Fruit fly (Drosophila melanogaster) whole organism, adult: Measurements from ENCODE around the gene Ir68a.
A peak's percentile ranks its signal among the peaks of the same experiment; 100 is the strongest.

ENCODE experiments used
- CG11617 ChIP-seq: fragments of 200-800 bp; sonication (Bioruptor generic); optimal IDR thresholded peaks from 2 replicates; lab custom pipeline; 2017; ENCODE audit warnings: mild to moderate bottlenecking, missing biosample characterization, missing genetic modification reagents, missing genetic modification characterization
- CG12768 ChIP-seq: fragments of 200-800 bp; sonication (Bioruptor generic); optimal IDR thresholded peaks from 2 replicates; lab custom pipeline; 2017; ENCODE audit warnings: missing biosample characterization, missing genetic modification characterization, mild to moderate bottlenecking, moderate library complexity, missing genetic modification reagents
- CG14711 ChIP-seq: fragments of 200-800 bp; sonication (Bioruptor generic); optimal IDR thresholded peaks from 2 replicates; lab custom pipeline; 2018; ENCODE audit warnings: missing biosample characterization, mild to moderate bottlenecking, missing genetic modification characterization, moderate library complexity
- CG1620 ChIP-seq: fragments of 200-800 bp; sonication (Bioruptor generic); optimal IDR thresholded peaks from 2 replicates; lab custom pipeline; 2016; ENCODE audit warnings: missing biosample characterization, missing genetic modification characterization
- CG33017 ChIP-seq: fragments of 200-800 bp; sonication (Bioruptor generic); optimal IDR thresholded peaks from 2 replicates; lab custom pipeline; 2018; ENCODE audit warnings: missing biosample characterization, mild to moderate bottlenecking, missing genetic modification characterization, moderate library complexity
- CG7045 ChIP-seq: fragments of 200-800 bp; sonication (Bioruptor generic); optimal IDR thresholded peaks from 2 replicates; lab custom pipeline; 2017; ENCODE audit warnings: missing biosample characterization, mild to moderate bottlenecking, missing genetic modification characterization
- CG7101 ChIP-seq: fragments of 200-800 bp; sonication (Bioruptor generic); optimal IDR thresholded peaks from 2 replicates; lab custom pipeline; 2018; ENCODE audit warnings: missing biosample characterization, mild to moderate bottlenecking, missing genetic modification characterization, moderate library complexity
- Clk ChIP-seq: fragments of 200-800 bp; sonication (Bioruptor generic); optimal IDR thresholded peaks from 2 replicates; lab custom pipeline; 2017; ENCODE audit warnings: missing biosample characterization, missing genetic modification characterization
- Crg-1 ChIP-seq: fragments of 200-800 bp; sonication (Bioruptor generic); optimal IDR thresholded peaks from 2 replicates; lab custom pipeline; 2016; ENCODE audit warnings: missing biosample characterization, missing genetic modification characterization
- Hr96 ChIP-seq: fragments of 200-800 bp; sonication (Bioruptor generic); optimal IDR thresholded peaks from 2 replicates; lab custom pipeline; 2016; ENCODE audit warnings: missing biosample characterization, missing genetic modification characterization
- Mnt ChIP-seq: fragments of 200-800 bp; sonication (Bioruptor generic); optimal IDR thresholded peaks from 2 replicates; lab custom pipeline; 2016; ENCODE audit warnings: missing biosample characterization, mild to moderate bottlenecking, missing genetic modification characterization
- bab1 ChIP-seq: fragments of 200-800 bp; sonication (Bioruptor generic); optimal IDR thresholded peaks from 3 replicates; lab custom pipeline; 2019; ENCODE audit warnings: missing biosample characterization, mild to moderate bottlenecking, missing genetic modification characterization, moderate library complexity
- cic ChIP-seq: fragments of 200-800 bp; sonication (Bioruptor generic); optimal IDR thresholded peaks from 2 replicates; lab custom pipeline; 2017; ENCODE audit warnings: missing biosample characterization, mild to moderate bottlenecking, missing genetic modification characterization, moderate library complexity
- cnc ChIP-seq, 2 experiments: fragments of >200 bp; optimal IDR thresholded peaks; 2 replicates each; lab custom pipeline; 2017
- kay ChIP-seq: fragments of 200-800 bp; sonication (Bioruptor generic); peaks from one replicate; lab custom pipeline; 2016; ENCODE audit warnings: missing biosample characterization, missing genetic modification characterization, borderline replicate concordance
- ovo ChIP-seq: fragments of 200-800 bp; sonication (Bioruptor generic); optimal IDR thresholded peaks from 2 replicates; lab custom pipeline; 2016; ENCODE audit warnings: missing biosample characterization, missing genetic modification characterization
- pad ChIP-seq: fragments of 200-800 bp; sonication (Bioruptor generic); optimal IDR thresholded peaks from 3 replicates; lab custom pipeline; 2017; ENCODE audit warnings: missing biosample characterization, missing genetic modification characterization, mild to moderate bottlenecking, moderate library complexity, missing genetic modification reagents
- tj ChIP-seq: fragments of 200-800 bp; sonication (Bioruptor generic); optimal IDR thresholded peaks from 3 replicates; lab custom pipeline; 2017; ENCODE audit warnings: missing biosample characterization, mild to moderate bottlenecking, missing genetic modification characterization, moderate library complexity
- toe ChIP-seq: fragments of 200-800 bp; sonication (Bioruptor generic); optimal IDR thresholded peaks from 2 replicates; lab custom pipeline; 2016; ENCODE audit warnings: missing biosample characterization, missing genetic modification characterization

Gene Ir68a

dm6 chr3L:11274142-11274672 is 38.2 kb upstream of the Ir68a start:
- TF ChIP-seq CG7045 (GFP tag; lab: Kevin White, UChicago), result no peak
- peak; percentile 21 for TF ChIP-seq pad (GFP tag; lab: Kevin White, UChicago)

- TF ChIP-seq CG7045 (GFP tag; lab: Kevin White, UChicago), result peak; percentile 7
- no peak for TF ChIP-seq CG1620 (GFP tag; lab: Kevin White, UChicago)
- TF ChIP-seq Crg-1 (GFP tag; lab: Kevin White, UChicago), result no peak
- TF ChIP-seq tj (GFP tag; lab: Kevin White, UChicago), result no peak
- TF ChIP-seq Mnt (GFP tag; lab: Kevin White, UChicago), result no peak
- peak; percentile 20 for TF ChIP-seq cic (GFP tag; lab: Kevin White, UChicago)
- no peak for TF ChIP-seq toe (GFP tag; lab: Kevin White, UChicago)
- TF ChIP-seq kay (GFP tag; lab: Kevin White, UChicago), result peak; percentile 79
- no peak for TF ChIP-seq bab1
- no peak for TF ChIP-seq pad (GFP tag; lab: Kevin White, UChicago)
Observed at dm6 chr3L:11273444-11274141, 37.6 kb upstream of the Ir68a start.

- TF ChIP-seq Mnt (GFP tag; lab: Kevin White, UChicago) (no peak), CG12768 (no peak), CG7101 (tag; lab: Kevin White, UChicago) (no peak)
Observed at dm6 chr3L:11273013-11273343, 37.0 kb upstream of the Ir68a start.

- no peak for TF ChIP-seq cnc (optimal IDR thresholded peaks at IDR 0.05; lab: Kevin White, UChicago)
- TF ChIP-seq Mnt (GFP tag; lab: Kevin White, UChicago), result peak; percentile 74
- no peak for TF ChIP-seq ovo (GFP tag; lab: Kevin White, UChicago)
- TF ChIP-seq CG1620 (GFP tag; lab: Kevin White, UChicago), result peak; percentile 21
- TF ChIP-seq pad (GFP tag; lab: Kevin White, UChicago), result peak; percentile 25
- peak; percentile 83 for TF ChIP-seq CG12768
- peak; percentile 65 for TF ChIP-seq CG11617
- peak; percentile 57 for TF ChIP-seq cic (GFP tag; lab: Kevin White, UChicago)
- peak; percentile 3 for TF ChIP-seq CG7045 (GFP tag; lab: Kevin White, UChicago)
- peak; percentile 39 for TF ChIP-seq bab1
- peak; percentile 87 for TF ChIP-seq CG33017 (tag; lab: Kevin White, UChicago)
- TF ChIP-seq tj (GFP tag; lab: Kevin White, UChicago), result no peak
- peak; percentile 79 for TF ChIP-seq kay (GFP tag; lab: Kevin White, UChicago)
- TF ChIP-seq Clk (GFP tag; lab: Kevin White, UChicago), result no peak
- no peak for TF ChIP-seq Crg-1 (GFP tag; lab: Kevin White, UChicago)
- TF ChIP-seq CG14711 (tag; lab: Kevin White, UChicago), result peak; percentile 76
- TF ChIP-seq CG7101 (tag; lab: Kevin White, UChicago), result peak; percentile 82
Observed at dm6 chr3L:11272243-11273012, 36.4 kb upstream of the Ir68a start.

dm6 chr3L:11263985-11264384 is 28.0 kb upstream of the Ir68a start:
- TF ChIP-seq kay (GFP tag; lab: Kevin White, UChicago) (peak; percentile 54), tj (GFP tag; lab: Kevin White, UChicago) (peak; percentile 97), bab1 (no peak), CG12768 (peak; percentile 61), CG33017 (tag; lab: Kevin White, UChicago) (peak; percentile 11), CG1620 (GFP tag; lab: Kevin White, UChicago) (no peak), Hr96 (GFP tag; lab: Kevin White, UChicago) (no peak), pad (GFP tag; lab: Kevin White, UChicago) (no peak), ovo (GFP tag; lab: Kevin White, UChicago) (no peak)

- peak; percentile 76 for TF ChIP-seq kay (GFP tag; lab: Kevin White, UChicago)
- no peak for TF ChIP-seq CG33017 (tag; lab: Kevin White, UChicago)
Observed at dm6 chr3L:11262159-11262558, 26.1 kb upstream of the Ir68a start.

dm6 chr3L:11261456-11262082 is 25.6 kb upstream of the Ir68a start:
- TF ChIP-seq cnc (optimal IDR thresholded peaks at IDR 0.05; lab: Kevin White, UChicago), result no peak
- TF ChIP-seq kay (GFP tag; lab: Kevin White, UChicago), result no peak
- TF ChIP-seq CG11617, result peak; percentile 79
- peak; percentile 73 for TF ChIP-seq tj (GFP tag; lab: Kevin White, UChicago)
- no peak for TF ChIP-seq toe (GFP tag; lab: Kevin White, UChicago)
- TF ChIP-seq pad (GFP tag; lab: Kevin White, UChicago), result peak; percentile 74
- peak; percentile 18 for TF ChIP-seq CG1620 (GFP tag; lab: Kevin White, UChicago)
- TF ChIP-seq bab1, result peak; percentile 96
- no peak for TF ChIP-seq Hr96 (GFP tag; lab: Kevin White, UChicago)
- peak; percentile 88 for TF ChIP-seq CG7045 (GFP tag; lab: Kevin White, UChicago)
- TF ChIP-seq Crg-1 (GFP tag; lab: Kevin White, UChicago), result no peak
- peak; percentile 34 for TF ChIP-seq ovo (GFP tag; lab: Kevin White, UChicago)
- TF ChIP-seq Clk (GFP tag; lab: Kevin White, UChicago), result no peak
- peak; percentile 90 for TF ChIP-seq CG7101 (tag; lab: Kevin White, UChicago)
- peak; percentile 14 for TF ChIP-seq cic (GFP tag; lab: Kevin White, UChicago)
- peak; percentile 41 for TF ChIP-seq CG12768
- TF ChIP-seq Mnt (GFP tag; lab: Kevin White, UChicago), result no peak
- peak; percentile 89 for TF ChIP-seq CG14711 (tag; lab: Kevin White, UChicago)
- TF ChIP-seq CG33017 (tag; lab: Kevin White, UChicago), result peak; percentile 86
